Worm (Caenorhabditis elegans) whole organism, L4/young adult: ENCODE measurements around the gene Y59A8B.26.

Source experiments
- W03F9.2 ChIP-seq: fragments of 150-350 bp; optimal IDR thresholded peaks from 2 replicates; lab custom pipeline; 2014; ENCODE audit warnings: missing biosample characterization, missing genetic modification characterization
- dao-5 ChIP-seq: sonication (generic microtip); optimal IDR thresholded peaks from 2 replicates; lab custom pipeline; 2016; ENCODE audit warnings: missing genotype, missing genetic modification characterization, moderate library complexity, missing compliant biosample characterization
- him-1 ChIP-seq: sonication (generic microtip); optimal IDR thresholded peaks from 2 replicates; lab custom pipeline; 2016; ENCODE audit warnings: missing genotype, missing genetic modification reagents, missing genetic modification characterization, missing compliant biosample characterization

The Y59A8B.26 gene

ce11 chrV:17978207-17978606, 32.4 kb downstream of the Y59A8B.26 start:
- TF ChIP-seq W03F9.2 (tag; lab: Kevin White, UChicago) (no peak), him-1 (tag; lab: Kevin White, UChicago) (no peak), dao-5 (tag; lab: Kevin White, UChicago) (no peak)

DNA sequence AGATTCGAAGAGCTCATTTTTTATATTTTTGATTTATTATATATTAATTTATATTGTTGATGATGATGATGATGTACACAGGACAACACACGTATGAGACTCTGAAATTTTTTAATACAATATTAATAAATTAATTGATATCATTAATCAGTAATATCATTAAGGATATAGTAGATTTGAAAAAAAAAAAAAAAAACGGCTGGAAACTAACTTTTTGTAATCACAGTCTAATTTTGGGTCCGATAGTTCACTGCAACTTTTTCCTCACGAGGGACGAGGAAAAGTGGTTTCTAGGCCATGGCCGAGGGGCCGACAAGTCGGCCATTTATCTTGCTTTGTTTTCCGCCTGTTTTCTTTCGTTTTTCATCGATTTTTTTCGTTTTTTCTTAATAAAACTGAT, 43.9 kb downstream of the Y59A8B.26 start, which contains the start of gene gck-3:
gck-3 (minus strand) TSS at position 101 of the 400 bp plus-strand sequence.
- TF ChIP-seq W03F9.2 (tag; lab: Kevin White, UChicago) (no peak), dao-5 (tag; lab: Kevin White, UChicago) (no peak), him-1 (tag; lab: Kevin White, UChicago) (no peak)

- TF ChIP-seq him-1 (tag; lab: Kevin White, UChicago) (no peak), dao-5 (tag; lab: Kevin White, UChicago) (no peak), W03F9.2 (tag; lab: Kevin White, UChicago) (no peak)
Measured at ce11 chrV:17962500-17962899, 48.1 kb downstream of the Y59A8B.26 start.
